Fruit fly (Drosophila melanogaster): ENCODE measurements around the gene CG3708.

CG3708 gene

dm6 chrX:930048-930800 is at the start of gene CG3708:
Gene CG3708, minus strand, starts transcription at chrX:930098.
- no peak for TF ChIP-seq noc (tag; optimal IDR thresholded peaks at IDR 0.05)

dm6 chrX:966818-967217 is 36.9 kb upstream of the CG3708 start:
- no peak for TF ChIP-seq noc (tag; optimal IDR thresholded peaks at IDR 0.05)

- TF ChIP-seq noc (tag; optimal IDR thresholded peaks at IDR 0.05) = no peak
These were observed 34.1 kb upstream of the CG3708 start for dm6 chrX:964012-964411.

dm6 chrX:955873-956272 is 26.0 kb upstream of the CG3708 start:
- TF ChIP-seq noc (tag; optimal IDR thresholded peaks at IDR 0.05) = no peak

- TF ChIP-seq noc (tag; optimal IDR thresholded peaks at IDR 0.05) = no peak
These were observed 23.9 kb upstream of the CG3708 start for dm6 chrX:953807-954206.

- no peak for TF ChIP-seq noc (tag; optimal IDR thresholded peaks at IDR 0.05)
These were observed 21.9 kb upstream of the CG3708 start, which contains the start of gene CG3690 for dm6 chrX:951800-952199. Gene CG3690, minus strand, starts transcription at chrX:951900.

dm6 chrX:948285-948556 is 18.3 kb upstream of the CG3708 start:
- TF ChIP-seq noc (tag; optimal IDR thresholded peaks at IDR 0.05) = peak; percentile 27

dm6 chrX:947450-948284 is 17.8 kb upstream of the CG3708 start, which contains the start of gene CG3699:
Gene CG3699, minus strand, starts transcription at chrX:947500.
- peak; percentile 78 for TF ChIP-seq noc (tag; optimal IDR thresholded peaks at IDR 0.05)

- TF ChIP-seq noc (tag; optimal IDR thresholded peaks at IDR 0.05) = peak; percentile 64
These were observed 16.3 kb upstream of the CG3708 start for dm6 chrX:946162-946561.

dm6 chrX:945446-946013 is 15.6 kb upstream of the CG3708 start, which contains the start of gene CG3703:
Gene CG3703, minus strand, starts transcription at chrX:945773.
- no peak for TF ChIP-seq noc (tag; optimal IDR thresholded peaks at IDR 0.05)

- peak; percentile 36 for TF ChIP-seq noc (tag; optimal IDR thresholded peaks at IDR 0.05)
These were observed 10.8 kb upstream of the CG3708 start, which contains the start of the genes CG3704 and mus81 for dm6 chrX:940580-941184. Gene CG3704, minus strand, starts transcription at chrX:940805. Gene mus81, plus strand, starts transcription at chrX:941075.

- TF ChIP-seq noc (tag; optimal IDR thresholded peaks at IDR 0.05) = no peak
These were observed 6.0 kb upstream of the CG3708 start for dm6 chrX:935901-936207.

- peak; percentile 92 for TF ChIP-seq noc (tag; optimal IDR thresholded peaks at IDR 0.05)
These were observed 5.4 kb upstream of the CG3708 start, which contains the start of gene TRAM for dm6 chrX:935049-935900. Gene TRAM, plus strand, starts transcription at chrX:935232.

- no peak for TF ChIP-seq noc (tag; optimal IDR thresholded peaks at IDR 0.05)
These were observed 4.1 kb upstream of the CG3708 start for dm6 chrX:933997-934396.

dm6 chrX:932859-933258 is 3.0 kb upstream of the CG3708 start:
- TF ChIP-seq noc (tag; optimal IDR thresholded peaks at IDR 0.05) = no peak
